Fruit fly (Drosophila melanogaster) whole organism, embryonic: Measurements from ENCODE around the gene Trhn.

Experiments used
- B-H1 ChIP-seq: fragments of 200-800 bp; sonication (Bioruptor generic); IDR thresholded peaks from 3 replicates; pipeline ENCODE4 v1.3.6; 2022; ENCODE audit warnings: missing biosample characterization, missing genetic modification characterization
- Bgb ChIP-seq: fragments of 200-800 bp; sonication (Bioruptor generic); IDR thresholded peaks from 2 replicates; pipeline ENCODE4 v1.3.6; 2022; ENCODE audit warnings: missing biosample characterization, missing genetic modification characterization; ENCODE audit not compliant: partially characterized antibody
- C15 ChIP-seq: fragments of 200-800 bp; sonication (Bioruptor generic); IDR thresholded peaks from 3 replicates; pipeline ENCODE4 v1.3.6; 2022; ENCODE audit warnings: missing biosample characterization, missing genetic modification characterization
- CG11504 ChIP-seq: fragments of 200-800 bp; sonication (Bioruptor generic); optimal IDR thresholded peaks from 3 replicates; lab custom pipeline; 2019; ENCODE audit warnings: missing biosample characterization, mild to moderate bottlenecking, missing genetic modification characterization, moderate library complexity
- CG12219 ChIP-seq: fragments of 200-800 bp; sonication (Bioruptor generic); optimal IDR thresholded peaks from 3 replicates; lab custom pipeline; 2018; ENCODE audit warnings: missing biosample characterization, mild to moderate bottlenecking, missing genetic modification characterization
- CG12769 ChIP-seq: fragments of 200-800 bp; sonication (Bioruptor generic); optimal IDR thresholded peaks from 2 replicates; lab custom pipeline; 2019; ENCODE audit warnings: missing biosample characterization, mild to moderate bottlenecking, missing genetic modification characterization, moderate library complexity
- CG13287 ChIP-seq: fragments of 200-800 bp; sonication (Bioruptor generic); IDR thresholded peaks from 2 replicates; pipeline ENCODE4 v1.3.6; 2022; ENCODE audit warnings: missing biosample characterization, missing genetic modification characterization; ENCODE audit not compliant: partially characterized antibody
- CG14441 ChIP-seq: fragments of 200-800 bp; sonication (Bioruptor generic); IDR thresholded peaks from 2 replicates; pipeline ENCODE4 v1.3.6; 2022; ENCODE audit warnings: missing biosample characterization, missing genetic modification characterization
- CG1602 ChIP-seq: fragments of 200-800 bp; sonication (Bioruptor generic); optimal IDR thresholded peaks from 3 replicates; lab custom pipeline; 2016; ENCODE audit warnings: missing biosample characterization, missing genetic modification characterization
- CG16779 ChIP-seq: fragments of 200-800 bp; sonication (Bioruptor generic); IDR thresholded peaks from 2 replicates; pipeline ENCODE4 v1.3.6; 2022; ENCODE audit warnings: missing biosample characterization, missing genetic modification characterization
- CG17829 ChIP-seq: fragments of 200-800 bp; optimal IDR thresholded peaks from 2 replicates; lab custom pipeline; 2019; ENCODE audit warnings: missing biosample characterization, mild to moderate bottlenecking, missing genetic modification characterization, moderate library complexity
- CG2116 ChIP-seq: fragments of 200-800 bp; sonication (Bioruptor generic); optimal IDR thresholded peaks from 3 replicates; lab custom pipeline; 2018; ENCODE audit warnings: missing biosample characterization, mild to moderate bottlenecking, missing genetic modification characterization
- CG2120 ChIP-seq: fragments of 200-800 bp; sonication (Bioruptor generic); optimal IDR thresholded peaks from 3 replicates; lab custom pipeline; 2016; ENCODE audit warnings: missing biosample characterization, missing genetic modification characterization
- CG33213 ChIP-seq: fragments of 200-800 bp; sonication (Bioruptor generic); optimal IDR thresholded peaks from 3 replicates; lab custom pipeline; 2016; ENCODE audit warnings: missing biosample characterization, missing genetic modification characterization
- CG34376 ChIP-seq: fragments of 200-800 bp; sonication (Bioruptor generic); optimal IDR thresholded peaks from 2 replicates; lab custom pipeline; 2018; ENCODE audit warnings: missing biosample characterization, mild to moderate bottlenecking, missing genetic modification characterization
- CG4730 ChIP-seq: fragments of 200-800 bp; sonication (Bioruptor generic); IDR thresholded peaks from 2 replicates; pipeline ENCODE4 v1.3.6; 2022; ENCODE audit warnings: missing biosample characterization, missing genetic modification characterization
- CG7928 ChIP-seq: fragments of 200-800 bp; sonication (Bioruptor generic); optimal IDR thresholded peaks from 2 replicates; lab custom pipeline; 2017; ENCODE audit warnings: missing biosample characterization, mild to moderate bottlenecking, missing genetic modification characterization
- CG7987 ChIP-seq: fragments of 200-800 bp; sonication (Bioruptor generic); optimal IDR thresholded peaks from 2 replicates; lab custom pipeline; 2018; ENCODE audit warnings: missing biosample characterization, mild to moderate bottlenecking, missing genetic modification characterization, moderate library complexity
- CG8281 ChIP-seq: fragments of 200-800 bp; sonication (Bioruptor generic); optimal IDR thresholded peaks from 2 replicates; lab custom pipeline; 2018; ENCODE audit warnings: missing biosample characterization, mild to moderate bottlenecking, missing genetic modification characterization, moderate library complexity
- CG8290 ChIP-seq, 3 experiments: fragments of 200-800 bp; sonication (Bioruptor generic); optimal IDR thresholded peaks; 2 replicates each; lab custom pipeline; 2016 to 2019; ENCODE audit warnings: missing biosample characterization in 3 of 3, missing genetic modification characterization in 3 of 3, mild to moderate bottlenecking in 2 of 3, moderate library complexity in 1 of 3
- CG9437 ChIP-seq: fragments of 200-800 bp; sonication (Bioruptor generic); optimal IDR thresholded peaks from 2 replicates; lab custom pipeline; 2018; ENCODE audit warnings: missing biosample characterization, mild to moderate bottlenecking, missing genetic modification characterization
- CTCF ChIP-seq: fragments of 200-800 bp; sonication (Bioruptor generic); optimal IDR thresholded peaks from 2 replicates; lab custom pipeline; 2017; ENCODE audit warnings: missing biosample characterization, mild to moderate bottlenecking, missing genetic modification characterization, moderate library complexity
- D ChIP-seq, 2 experiments: fragments of 200-800 bp in 1 of 2; fragments of >200 bp in 1 of 2; sonication (Bioruptor generic) in 1 of 2; optimal IDR thresholded peaks; 2 replicates in 1 of 2; 3 replicates in 1 of 2; lab custom pipeline; 2017; ENCODE audit warnings: mild to moderate bottlenecking in 1 of 2, missing biosample characterization in 1 of 2, missing genetic modification characterization in 1 of 2, missing genetic modification reagents in 1 of 2
- Dek ChIP-seq: fragments of 200-800 bp; sonication (Bioruptor generic); optimal IDR thresholded peaks from 3 replicates; lab custom pipeline; 2019; ENCODE audit warnings: missing biosample characterization, mild to moderate bottlenecking, missing genetic modification characterization, moderate library complexity
- Dp ChIP-seq: fragments of 200-800 bp; sonication (Bioruptor generic); optimal IDR thresholded peaks from 2 replicates; lab custom pipeline; 2018; ENCODE audit warnings: missing biosample characterization, mild to moderate bottlenecking, missing genetic modification characterization, moderate library complexity
- Ets97D ChIP-seq: fragments of 200-800 bp; sonication (Bioruptor generic); optimal IDR thresholded peaks from 3 replicates; lab custom pipeline; 2016; ENCODE audit warnings: missing biosample characterization, missing genetic modification characterization
- Hr78 ChIP-seq, 2 experiments: fragments of 200-800 bp in 1 of 2; fragments of >200 bp in 1 of 2; sonication (Bioruptor generic) in 1 of 2; optimal IDR thresholded peaks; 2 replicates each; lab custom pipeline; 2017 to 2019; ENCODE audit warnings: missing biosample characterization in 2 of 2, missing genetic modification characterization in 2 of 2, mild to moderate bottlenecking in 1 of 2, moderate library complexity in 1 of 2
- Lhr ChIP-seq: fragments of 200-800 bp; sonication (Bioruptor generic); optimal IDR thresholded peaks from 3 replicates; lab custom pipeline; 2017; ENCODE audit warnings: mild to moderate bottlenecking, missing biosample characterization, missing genetic modification reagents, missing genetic modification characterization
- Med ChIP-seq: fragments of 200-800 bp; sonication (Bioruptor generic); peaks from one replicate; lab custom pipeline; 2016; ENCODE audit warnings: missing biosample characterization, missing genetic modification characterization, mild to moderate bottlenecking, inconsistent platforms, moderate library complexity
- Myb ChIP-seq: fragments of 200-800 bp; sonication (Bioruptor generic); optimal IDR thresholded peaks from 2 replicates; lab custom pipeline; 2016; ENCODE audit warnings: missing biosample characterization, missing genetic modification characterization
- Rfx ChIP-seq: fragments of 200-800 bp; sonication (Bioruptor generic); IDR thresholded peaks from 2 replicates; pipeline ENCODE4 v1.3.6; 2022; ENCODE audit warnings: missing biosample characterization, missing genetic modification characterization
- ab ChIP-seq: fragments of 200-800 bp; sonication (Bioruptor generic); optimal IDR thresholded peaks from 2 replicates; lab custom pipeline; 2016; ENCODE audit warnings: missing biosample characterization, missing genetic modification characterization
- chinmo ChIP-seq: fragments of 200-800 bp; sonication (Bioruptor generic); IDR thresholded peaks from 4 replicates; pipeline ENCODE4 v1.3.6; 2022; ENCODE audit warnings: missing biosample characterization, missing genetic modification characterization; ENCODE audit not compliant: partially characterized antibody
- ci ChIP-seq: fragments of 200-800 bp; sonication (Bioruptor generic); IDR thresholded peaks from 3 replicates; pipeline ENCODE4 v1.3.6; 2022; ENCODE audit warnings: missing biosample characterization, missing genetic modification characterization
- dmrt99B ChIP-seq: fragments of 200-800 bp; sonication (Bioruptor generic); optimal IDR thresholded peaks from 2 replicates; lab custom pipeline; 2018; ENCODE audit warnings: missing biosample characterization, mild to moderate bottlenecking, missing genetic modification characterization, moderate library complexity
- emc ChIP-seq: fragments of 200-800 bp; sonication (Bioruptor generic); optimal IDR thresholded peaks from 2 replicates; lab custom pipeline; 2016; ENCODE audit warnings: missing biosample characterization, missing genetic modification characterization
- gem ChIP-seq: fragments of 200-800 bp; sonication (Bioruptor generic); optimal IDR thresholded peaks from 2 replicates; lab custom pipeline; 2019; ENCODE audit warnings: missing biosample characterization, mild to moderate bottlenecking, missing genetic modification characterization, moderate library complexity
- hbn ChIP-seq: fragments of 200-800 bp; sonication (Bioruptor generic); IDR thresholded peaks from 2 replicates; pipeline ENCODE4 v1.3.6; 2022; ENCODE audit warnings: missing biosample characterization, missing genetic modification characterization; ENCODE audit not compliant: partially characterized antibody
- kay ChIP-seq: fragments of 200-800 bp; sonication (Bioruptor generic); optimal IDR thresholded peaks from 2 replicates; lab custom pipeline; 2016; ENCODE audit warnings: missing biosample characterization, missing genetic modification characterization
- lilli ChIP-seq: fragments of 200-800 bp; sonication (Bioruptor generic); optimal IDR thresholded peaks from 3 replicates; lab custom pipeline; 2016; ENCODE audit warnings: missing biosample characterization, missing genetic modification characterization
- lmd ChIP-seq: fragments of 200-800 bp; sonication (Bioruptor generic); IDR thresholded peaks from 2 replicates; pipeline ENCODE4 v1.3.6; 2022; ENCODE audit warnings: missing biosample characterization, missing genetic modification characterization
- pfk ChIP-seq: fragments of 200-800 bp; sonication (Bioruptor generic); optimal IDR thresholded peaks from 2 replicates; lab custom pipeline; 2018; ENCODE audit warnings: missing biosample characterization, mild to moderate bottlenecking, missing genetic modification characterization, moderate library complexity
- run ChIP-seq: fragments of 200-800 bp; sonication (Bioruptor generic); optimal IDR thresholded peaks from 3 replicates; lab custom pipeline; 2018; ENCODE audit warnings: missing biosample characterization, mild to moderate bottlenecking, missing genetic modification characterization
- schlank ChIP-seq: fragments of 200-800 bp; sonication (Bioruptor generic); optimal IDR thresholded peaks from 2 replicates; lab custom pipeline; 2018; ENCODE audit warnings: missing biosample characterization, mild to moderate bottlenecking, missing genetic modification characterization
- sens ChIP-seq: fragments of 200-800 bp; sonication (Bioruptor generic); peaks from one replicate; lab custom pipeline; 2016; ENCODE audit warnings: missing biosample characterization, missing genetic modification characterization
- sens-2 ChIP-seq: fragments of 200-800 bp; sonication (Bioruptor generic); IDR thresholded peaks from 2 replicates; pipeline ENCODE4 v1.3.6; 2022; ENCODE audit warnings: missing biosample characterization, missing genetic modification characterization
- wek ChIP-seq: fragments of 200-800 bp; sonication (Bioruptor generic); optimal IDR thresholded peaks from 3 replicates; lab custom pipeline; 2018; ENCODE audit warnings: missing biosample characterization, mild to moderate bottlenecking, missing genetic modification characterization, moderate library complexity
- zfh2 ChIP-seq: fragments of 200-800 bp; sonication (Bioruptor generic); optimal IDR thresholded peaks from 2 replicates; lab custom pipeline; 2016; ENCODE audit warnings: missing biosample characterization, missing genetic modification characterization

Trhn gene

DNA sequence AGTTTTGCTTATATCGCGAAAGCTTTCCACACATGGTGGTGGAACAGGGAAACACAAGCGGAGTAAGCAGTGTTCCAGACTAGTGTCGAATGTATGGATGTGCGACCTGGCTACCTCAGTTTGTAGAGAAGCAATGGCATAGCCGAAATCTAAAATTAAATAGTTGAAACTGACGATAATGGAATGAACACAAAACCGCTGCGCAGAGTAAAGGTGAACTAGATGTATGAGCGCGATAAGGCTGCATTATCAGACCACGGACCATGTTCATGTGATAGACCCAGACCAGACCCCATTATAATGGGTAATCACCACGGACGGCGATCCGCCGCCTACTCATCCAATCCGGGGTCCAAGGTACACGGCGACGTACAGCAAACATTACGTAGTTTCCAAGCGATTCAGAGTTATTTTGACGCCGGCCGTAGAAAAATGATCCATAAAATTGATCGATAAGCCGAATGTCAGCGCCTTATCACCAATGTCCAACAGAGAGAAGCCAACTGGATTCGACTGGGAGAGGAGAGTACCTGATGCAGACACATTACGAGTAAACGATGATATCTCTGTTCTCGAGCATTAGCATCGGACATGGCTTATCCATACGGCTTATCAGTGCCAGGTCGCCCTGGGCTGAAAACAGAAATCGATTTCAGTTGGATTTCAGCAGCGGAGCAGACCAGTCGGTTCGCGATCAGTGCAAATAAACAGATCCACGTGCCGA, 3.9 kb downstream of the Trhn start, which contains the start of gene CG13912 (continued):
- TF ChIP-seq Med (GFP tag; lab: Kevin White, UChicago) = peak; percentile 89
- TF ChIP-seq schlank (tag; lab: Kevin White, UChicago) = no peak
- TF ChIP-seq Bgb (GFP tag; lab: Robert Waterston, UW) = peak; percentile 64
- TF ChIP-seq run (tag; lab: Kevin White, UChicago) = peak; percentile 14
- no peak for TF ChIP-seq B-H1
- peak; percentile 43 for TF ChIP-seq ci (GFP tag; lab: Robert Waterston, UW)
- TF ChIP-seq gem (tag; lab: Kevin White, UChicago) = no peak
- TF ChIP-seq chinmo (GFP tag; lab: Robert Waterston, UW) = peak; percentile 84; the same call in 3 of the 4 replicates
- TF ChIP-seq CG14441 (GFP tag; lab: Robert Waterston, UW) = 0 out of 2 replicates have a peak, but pooled peaks have one; percentile 6
- peak; percentile 86 for TF ChIP-seq CTCF
- peak; percentile 33 for TF ChIP-seq CG33213 (GFP tag; lab: Kevin White, UChicago)
- TF ChIP-seq CG8281 (tag; lab: Kevin White, UChicago) = no peak
- no peak for TF ChIP-seq D (optimal IDR thresholded peaks at IDR 0.05; lab: Kevin White, UChicago)
- no peak for TF ChIP-seq D (GFP tag; optimal IDR thresholded peaks at IDR 0.05; lab: Kevin White, UChicago)
- TF ChIP-seq CG2120 (GFP tag; lab: Kevin White, UChicago) = peak; percentile 24
- TF ChIP-seq lmd = no peak
- TF ChIP-seq CG4730 = no peak
- TF ChIP-seq CG8290 (GFP tag; optimal IDR thresholded peaks at IDR 0.05; lab: Kevin White, UChicago) = no peak
- peak in 1 of 2 experiments; percentile 85 for TF ChIP-seq CG8290 (tag; optimal IDR thresholded peaks at IDR 0.05; lab: Kevin White, UChicago)
- TF ChIP-seq ab (GFP tag; lab: Kevin White, UChicago) = no peak
- TF ChIP-seq CG34376 (GFP tag; lab: Kevin White, UChicago) = peak; percentile 99
- peak; percentile 19 for TF ChIP-seq Dp (GFP tag; lab: Kevin White, UChicago)
- TF ChIP-seq CG11504 = peak; percentile 7
- no peak for TF ChIP-seq CG1602 (GFP tag; lab: Kevin White, UChicago)
- peak; percentile 86 for TF ChIP-seq CG9437 (GFP tag; lab: Kevin White, UChicago)
- TF ChIP-seq Dek (tag; lab: Kevin White, UChicago) = peak; percentile 48
- TF ChIP-seq Myb = peak; percentile 24
- TF ChIP-seq CG7928 (GFP tag; lab: Kevin White, UChicago) = no peak
- TF ChIP-seq lilli = no peak
- TF ChIP-seq kay (GFP tag; lab: Kevin White, UChicago) = peak; percentile 44
- TF ChIP-seq C15 (GFP tag; lab: Robert Waterston, UW) = no peak
- TF ChIP-seq sens-2 (GFP tag; lab: Robert Waterston, UW) = no peak
- TF ChIP-seq sens (GFP tag; lab: Kevin White, UChicago) = peak; percentile 3
- TF ChIP-seq wek (GFP tag; lab: Kevin White, UChicago) = peak; percentile 10
- TF ChIP-seq hbn (GFP tag; lab: Robert Waterston, UW) = no peak
- TF ChIP-seq CG2116 (GFP tag; lab: Kevin White, UChicago) = no peak
- TF ChIP-seq dmrt99B (tag; lab: Kevin White, UChicago) = peak; percentile 9
- TF ChIP-seq CG17829 (tag; lab: Kevin White, UChicago) = no peak
- peak; percentile 6 for TF ChIP-seq pfk
- TF ChIP-seq CG16779 = no peak
- peak; percentile 12; the same call in 1 of the 2 replicates for TF ChIP-seq Rfx (GFP tag; lab: Robert Waterston, UW)
- peak; percentile 9 for TF ChIP-seq CG12769 (tag; lab: Kevin White, UChicago)
- TF ChIP-seq Lhr (GFP tag; lab: Kevin White, UChicago) = peak; percentile 66
- peak in 1 of 2 experiments; percentile 82 for TF ChIP-seq Hr78 (GFP tag; optimal IDR thresholded peaks at IDR 0.05; lab: Kevin White, UChicago)
- TF ChIP-seq CG12219 (GFP tag; lab: Kevin White, UChicago) = peak; percentile 35
- peak; percentile 23; the same call in 1 of the 2 replicates for TF ChIP-seq CG13287 (GFP tag; lab: Robert Waterston, UW)
- peak; percentile 92 for TF ChIP-seq CG7987 (GFP tag; lab: Kevin White, UChicago)
- no peak for TF ChIP-seq emc (GFP tag; lab: Kevin White, UChicago)
- no peak for TF ChIP-seq zfh2 (GFP tag; lab: Kevin White, UChicago)
- no peak for TF ChIP-seq Ets97D (GFP tag; lab: Kevin White, UChicago)
